Fruit fly (Drosophila melanogaster): ENCODE results near the gene sfl.

sfl gene

DNA sequence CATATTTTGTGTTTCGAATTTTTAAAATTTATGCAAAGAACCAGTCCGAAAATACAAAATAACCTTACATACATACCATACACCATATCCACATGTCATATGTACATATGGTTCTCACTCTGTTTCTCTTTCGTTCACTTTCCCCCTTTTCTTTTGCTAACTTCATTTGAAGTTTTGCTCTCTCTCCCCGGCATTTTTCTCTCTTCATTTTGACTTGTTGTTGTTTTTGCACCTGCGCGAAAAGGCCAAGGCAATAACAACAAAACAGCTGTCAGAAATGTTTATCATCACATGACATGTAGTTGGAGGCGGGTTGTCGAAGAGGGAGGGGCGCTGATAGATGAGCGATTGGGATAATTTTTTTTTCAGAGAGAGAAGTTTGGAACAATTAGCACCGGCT is 56.9 kb downstream of the sfl start:
- TF ChIP-seq CG8478 (optimal IDR thresholded peaks at IDR 0.05) (no peak), CTCF (optimal IDR thresholded peaks at IDR 0.05) (no peak)

dm6 chr3L:6552968-6553402 is 57.5 kb downstream of the sfl start:
- TF ChIP-seq CTCF (optimal IDR thresholded peaks at IDR 0.05) (no peak), CG8478 (optimal IDR thresholded peaks at IDR 0.05) (no peak)

- TF ChIP-seq CTCF (optimal IDR thresholded peaks at IDR 0.05), result no peak
- no peak for TF ChIP-seq CG8478 (optimal IDR thresholded peaks at IDR 0.05)
These were observed 58.7 kb downstream of the sfl start for dm6 chr3L:6554056-6554739.

dm6 chr3L:6556221-6556620 is 60.7 kb downstream of the sfl start:
- no peak for TF ChIP-seq CTCF (optimal IDR thresholded peaks at IDR 0.05)
- TF ChIP-seq CG8478 (optimal IDR thresholded peaks at IDR 0.05), result no peak

- no peak for TF ChIP-seq CTCF (optimal IDR thresholded peaks at IDR 0.05)
- TF ChIP-seq CG8478 (optimal IDR thresholded peaks at IDR 0.05), result no peak
These were observed 63.0 kb downstream of the sfl start for dm6 chr3L:6558516-6558915.

dm6 chr3L:6561052-6561451 is 65.6 kb downstream of the sfl start:
- TF ChIP-seq CTCF (optimal IDR thresholded peaks at IDR 0.05), result no peak
- no peak for TF ChIP-seq CG8478 (optimal IDR thresholded peaks at IDR 0.05)

- TF ChIP-seq CG8478 (optimal IDR thresholded peaks at IDR 0.05), result no peak
- TF ChIP-seq CTCF (optimal IDR thresholded peaks at IDR 0.05), result no peak
These were observed 81.2 kb downstream of the sfl start for dm6 chr3L:6576709-6577108.

dm6 chr3L:6577313-6577852 is 81.9 kb downstream of the sfl start:
- TF ChIP-seq CTCF (optimal IDR thresholded peaks at IDR 0.05) (no peak), CG8478 (optimal IDR thresholded peaks at IDR 0.05) (no peak)

DNA sequence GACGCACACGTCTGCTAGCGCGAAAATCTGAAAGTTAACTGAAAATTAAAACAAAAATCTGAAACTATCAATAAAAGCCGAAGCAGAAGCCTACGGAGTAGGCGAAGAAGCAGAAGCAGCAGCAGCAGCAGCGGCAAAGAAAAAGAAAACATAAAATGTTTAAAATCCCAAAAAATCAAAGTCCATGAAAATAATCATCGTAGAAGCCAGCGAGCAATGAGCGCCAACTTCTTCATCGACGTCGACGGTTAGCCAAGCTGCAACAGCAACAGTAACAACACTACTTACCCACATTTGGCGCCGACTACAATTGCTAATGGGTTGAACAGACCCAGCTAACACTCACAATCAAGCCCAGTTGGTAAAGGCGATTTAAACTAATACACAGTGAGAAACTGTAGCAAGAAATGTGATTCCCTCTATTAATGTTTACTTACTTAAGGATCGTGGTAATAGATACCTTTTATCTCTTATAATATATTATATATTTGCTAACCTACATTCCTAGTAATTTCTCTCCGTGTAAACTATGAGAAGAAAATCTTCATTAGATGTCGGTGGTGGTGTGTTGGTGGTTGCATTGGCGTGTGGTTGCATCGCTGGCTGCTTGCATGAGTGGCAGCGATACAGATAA is 94.1 kb downstream of the sfl start, which contains the start of gene jv:
Gene jv, minus strand, starts transcription at position 51 of the 634 bp plus-strand sequence.
- TF ChIP-seq CG8478 (optimal IDR thresholded peaks at IDR 0.05) (no peak), CTCF (optimal IDR thresholded peaks at IDR 0.05) (no peak)
